Fruit fly (Drosophila melanogaster): ENCODE measurements around the gene LpR1.

DNA sequence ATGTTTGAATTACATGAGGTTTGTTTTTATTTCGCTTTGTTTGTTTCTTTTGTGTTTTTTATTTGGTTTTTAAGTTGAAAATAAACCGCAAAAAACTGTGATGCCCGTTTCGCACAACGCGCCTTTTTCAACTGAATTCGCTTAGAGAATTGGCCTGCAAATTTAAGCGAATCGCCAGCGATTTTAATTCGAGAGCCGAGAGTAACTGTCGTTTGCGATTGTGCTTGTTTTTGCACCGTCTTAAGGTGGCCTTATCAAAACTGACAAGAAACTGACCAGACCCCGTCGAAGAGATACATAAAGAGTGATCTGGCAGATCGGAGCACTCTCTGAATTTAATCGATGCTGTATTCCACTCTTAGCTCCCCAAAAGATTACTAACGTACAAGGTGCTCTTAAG lies 2.7 kb downstream of the LpR1 start:
- TF ChIP-seq salr (GFP tag; optimal IDR thresholded peaks at IDR 0.05) (no peak), CG3032 (tag; optimal IDR thresholded peaks at IDR 0.05) (no peak), net (GFP tag; optimal IDR thresholded peaks at IDR 0.05) (no peak), dac (GFP tag; optimal IDR thresholded peaks at IDR 0.05) (no peak), Hr4 (GFP tag; optimal IDR thresholded peaks at IDR 0.05) (no peak), CG3919 (GFP tag; optimal IDR thresholded peaks at IDR 0.05) (no peak), Hr38 (GFP tag; optimal IDR thresholded peaks at IDR 0.05) (no peak), CG6854 (GFP tag; optimal IDR thresholded peaks at IDR 0.05) (no peak), pdm3 (GFP tag; optimal IDR thresholded peaks at IDR 0.05) (no peak), cyc (GFP tag; optimal IDR thresholded peaks at IDR 0.05) (no peak), OdsH (GFP tag; optimal IDR thresholded peaks at IDR 0.05) (no peak)

Measured in whole organism, prepupa.